Worm (Caenorhabditis elegans) whole organism, early embryonic: ENCODE data around the gene ZK930.2.

Experiments
- F13C5.2 ChIP-seq: sonication (generic microtip); optimal IDR thresholded peaks from 2 replicates; lab custom pipeline; 2017; ENCODE audit warnings: mild to moderate bottlenecking, missing genetic modification characterization, inconsistent platforms, missing compliant biosample characterization
- ceh-13 ChIP-seq: fragments of 200-800 bp; sonication (Bioruptor generic); optimal IDR thresholded peaks from 2 replicates; lab custom pipeline; 2018; ENCODE audit warnings: mild to moderate bottlenecking, missing genetic modification characterization, missing compliant biosample characterization

- TF ChIP-seq ceh-13 (GFP tag; lab: Kevin White, UChicago) = no peak
- TF ChIP-seq F13C5.2 (tag; lab: Kevin White, UChicago) = no peak
Measured at ce11 chrII:11901110-11901509, 7.9 kb upstream of the ZK930.2 start, which contains the start of gene vab-23.
